Fruit fly (Drosophila melanogaster) whole organism, adult: ENCODE measurements around the gene CG31195.

Experiments used
- CG5204 ChIP-seq: fragments of 200-800 bp; sonication (Bioruptor generic); optimal IDR thresholded peaks from 2 replicates; lab custom pipeline; 2016; ENCODE audit warnings: missing biosample characterization, missing genetic modification characterization
- CG7045 ChIP-seq: fragments of 200-800 bp; sonication (Bioruptor generic); optimal IDR thresholded peaks from 2 replicates; lab custom pipeline; 2017; ENCODE audit warnings: missing biosample characterization, mild to moderate bottlenecking, missing genetic modification characterization
- CG7101 ChIP-seq: fragments of 200-800 bp; sonication (Bioruptor generic); optimal IDR thresholded peaks from 2 replicates; lab custom pipeline; 2018; ENCODE audit warnings: missing biosample characterization, mild to moderate bottlenecking, missing genetic modification characterization, moderate library complexity
- Clk ChIP-seq: fragments of 200-800 bp; sonication (Bioruptor generic); optimal IDR thresholded peaks from 2 replicates; lab custom pipeline; 2017; ENCODE audit warnings: missing biosample characterization, missing genetic modification characterization
- Crg-1 ChIP-seq: fragments of 200-800 bp; sonication (Bioruptor generic); optimal IDR thresholded peaks from 2 replicates; lab custom pipeline; 2016; ENCODE audit warnings: missing biosample characterization, missing genetic modification characterization
- Hr96 ChIP-seq: fragments of 200-800 bp; sonication (Bioruptor generic); optimal IDR thresholded peaks from 2 replicates; lab custom pipeline; 2016; ENCODE audit warnings: missing biosample characterization, missing genetic modification characterization
- Mnt ChIP-seq: fragments of 200-800 bp; sonication (Bioruptor generic); optimal IDR thresholded peaks from 2 replicates; lab custom pipeline; 2016; ENCODE audit warnings: missing biosample characterization, mild to moderate bottlenecking, missing genetic modification characterization
- cic ChIP-seq: fragments of 200-800 bp; sonication (Bioruptor generic); optimal IDR thresholded peaks from 2 replicates; lab custom pipeline; 2017; ENCODE audit warnings: missing biosample characterization, mild to moderate bottlenecking, missing genetic modification characterization, moderate library complexity
- cnc ChIP-seq, 2 experiments: fragments of >200 bp; optimal IDR thresholded peaks; 2 replicates each; lab custom pipeline; 2017
- kay ChIP-seq: fragments of 200-800 bp; sonication (Bioruptor generic); peaks from one replicate; lab custom pipeline; 2016; ENCODE audit warnings: missing biosample characterization, missing genetic modification characterization, borderline replicate concordance
- pad ChIP-seq: fragments of 200-800 bp; sonication (Bioruptor generic); optimal IDR thresholded peaks from 3 replicates; lab custom pipeline; 2017; ENCODE audit warnings: missing biosample characterization, missing genetic modification characterization, mild to moderate bottlenecking, moderate library complexity, missing genetic modification reagents
- tj ChIP-seq: fragments of 200-800 bp; sonication (Bioruptor generic); optimal IDR thresholded peaks from 3 replicates; lab custom pipeline; 2017; ENCODE audit warnings: missing biosample characterization, mild to moderate bottlenecking, missing genetic modification characterization, moderate library complexity
- toe ChIP-seq: fragments of 200-800 bp; sonication (Bioruptor generic); optimal IDR thresholded peaks from 2 replicates; lab custom pipeline; 2016; ENCODE audit warnings: missing biosample characterization, missing genetic modification characterization

- TF ChIP-seq tj (GFP tag; lab: Kevin White, UChicago) (no peak), Mnt (GFP tag; lab: Kevin White, UChicago) (no peak), cnc (optimal IDR thresholded peaks at IDR 0.05; lab: Kevin White, UChicago) (no peak), kay (no peak), Clk (GFP tag; lab: Kevin White, UChicago) (no peak), CG5204 (GFP tag; lab: Kevin White, UChicago) (no peak), CG7045 (GFP tag; lab: Kevin White, UChicago) (no peak), Crg-1 (GFP tag; lab: Kevin White, UChicago) (no peak), toe (no peak), CG7101 (no peak), cic (GFP tag; lab: Kevin White, UChicago) (no peak), Hr96 (GFP tag; lab: Kevin White, UChicago) (no peak), pad (GFP tag; lab: Kevin White, UChicago) (no peak)
Measured at dm6 chr3R:20739000-20739399, 23.2 kb downstream of the CG31195 start, which contains the start of gene CG17267.
